Fruit fly (Drosophila melanogaster): ENCODE results near the gene Gs1l.

Gene Gs1l

DNA sequence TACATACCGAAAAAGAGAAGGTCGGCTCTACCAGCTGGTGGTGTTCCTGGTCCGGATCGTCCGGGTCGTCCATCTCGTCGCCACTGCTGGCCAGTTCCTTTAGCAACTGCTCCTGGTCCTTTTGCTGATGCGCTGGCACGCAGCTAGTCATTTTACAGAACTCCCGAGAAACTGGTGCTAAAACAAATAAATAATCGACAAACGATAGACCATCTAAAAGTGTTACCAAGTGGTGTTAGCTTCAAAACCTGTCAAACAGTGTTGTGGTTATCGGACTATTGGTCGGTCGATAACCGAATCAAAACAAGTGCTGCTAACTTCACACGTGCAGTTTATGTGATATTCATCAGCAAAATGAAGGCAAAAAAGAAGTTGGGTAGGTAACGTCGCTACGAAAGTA, 12.2 kb downstream of the Gs1l start, which contains the start of the genes morgue and Elp3:
morgue (minus strand) TSS at position 224 of the 400 bp plus-strand sequence.
Elp3 (plus strand) TSS at position 276 of the 400 bp plus-strand sequence.
- TF ChIP-seq h (optimal IDR thresholded peaks at IDR 0.05) = no peak
- no peak for TF ChIP-seq Myc (optimal IDR thresholded peaks at IDR 0.05)
- no peak for TF ChIP-seq psq (optimal IDR thresholded peaks at IDR 0.05)
- TF ChIP-seq insv (optimal IDR thresholded peaks at IDR 0.05) = no peak
- no peak for TF ChIP-seq Sin3A (optimal IDR thresholded peaks at IDR 0.05)
- no peak for TF ChIP-seq ttk (optimal IDR thresholded peaks at IDR 0.05)

DNA sequence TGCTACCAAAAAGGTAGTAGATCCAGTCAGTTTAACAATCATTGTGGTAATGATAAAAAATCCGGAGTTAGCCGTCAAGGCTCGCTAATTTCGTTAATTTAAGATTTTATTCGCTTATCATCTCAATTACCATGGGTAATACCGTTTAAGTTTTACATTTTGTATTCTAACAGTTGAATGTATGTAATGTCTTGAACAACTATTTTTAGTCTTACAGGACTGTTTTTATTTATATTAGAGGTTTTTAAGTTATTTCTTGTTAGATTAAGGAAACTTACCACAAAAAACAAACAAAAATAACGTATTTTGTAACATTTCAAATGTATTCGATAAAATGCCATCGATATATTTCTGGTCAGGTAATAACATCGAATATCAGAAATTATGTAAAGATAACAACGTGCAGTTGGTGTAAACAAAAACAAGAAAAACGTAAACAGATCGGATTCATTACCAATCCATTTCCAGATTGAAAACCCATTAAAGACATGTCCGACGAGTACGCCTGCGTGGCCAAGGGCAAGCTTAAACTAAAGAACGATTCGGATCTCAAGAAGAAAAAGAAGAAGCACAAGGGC, 14.5 kb downstream of the Gs1l start, which contains the start of the genes Sfp24F and CG15432:
Sfp24F (minus strand) TSS at position 51 of the 578 bp plus-strand sequence.
CG15432 (plus strand) TSS at position 311 of the 578 bp plus-strand sequence.
- no peak for TF ChIP-seq h (optimal IDR thresholded peaks at IDR 0.05)
- no peak for TF ChIP-seq psq (optimal IDR thresholded peaks at IDR 0.05)
- no peak for TF ChIP-seq Sin3A (optimal IDR thresholded peaks at IDR 0.05)
- no peak for TF ChIP-seq insv (optimal IDR thresholded peaks at IDR 0.05)
- no peak for TF ChIP-seq Myc (optimal IDR thresholded peaks at IDR 0.05)
- no peak for TF ChIP-seq ttk (optimal IDR thresholded peaks at IDR 0.05)

DNA sequence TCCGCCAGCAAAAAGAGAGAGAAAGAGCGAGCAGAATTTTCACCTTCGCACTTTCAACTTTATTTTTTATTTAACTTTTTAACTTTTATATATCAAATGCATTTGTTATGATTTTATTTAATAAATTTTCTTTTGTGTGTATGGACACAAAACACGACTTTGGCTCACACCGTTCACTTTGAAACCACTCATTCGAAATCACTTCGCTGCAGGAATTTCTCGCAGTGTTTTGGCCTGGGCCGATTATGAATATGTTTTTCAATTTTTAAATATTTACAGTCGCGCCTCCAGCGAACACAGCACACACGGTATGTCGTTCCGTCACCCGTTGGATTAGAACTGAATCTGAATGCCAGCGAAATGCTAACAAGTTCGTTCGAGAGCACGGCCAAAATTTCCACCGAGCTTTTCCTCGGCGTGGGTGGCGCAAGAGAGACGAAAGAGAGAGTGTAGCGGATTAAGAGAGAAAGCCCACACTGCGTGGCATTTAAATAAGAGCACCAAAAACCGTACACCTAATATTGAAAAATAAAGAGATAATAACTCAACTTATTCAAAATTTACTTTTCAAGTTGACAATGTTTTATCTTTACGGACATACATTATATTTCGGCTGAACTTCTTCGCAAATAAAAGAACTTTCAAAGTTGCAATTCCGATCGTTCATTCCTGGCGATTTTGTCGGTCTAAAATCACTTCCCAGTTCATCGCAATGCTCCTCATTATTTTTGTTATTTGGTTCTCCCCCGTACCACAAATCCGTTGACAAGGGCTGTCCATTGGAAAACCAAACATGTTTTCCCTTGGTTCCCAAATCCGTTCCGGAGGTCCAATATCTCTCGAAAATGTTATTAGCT, 15.5 kb downstream of the Gs1l start, which contains the start of gene CG15431:
CG15431 (minus strand) TSS at position 402 of the 857 bp plus-strand sequence.
- no peak for TF ChIP-seq Myc (optimal IDR thresholded peaks at IDR 0.05)
- TF ChIP-seq h (optimal IDR thresholded peaks at IDR 0.05) = no peak
- TF ChIP-seq psq (optimal IDR thresholded peaks at IDR 0.05) = no peak
- no peak for TF ChIP-seq ttk (optimal IDR thresholded peaks at IDR 0.05)
- no peak for TF ChIP-seq Sin3A (optimal IDR thresholded peaks at IDR 0.05)
- TF ChIP-seq insv (optimal IDR thresholded peaks at IDR 0.05) = no peak

dm6 chr2L:4437487-4437886, 19.1 kb downstream of the Gs1l start, which contains the start of gene CG43056:
TSS of gene CG43056 (plus strand) at chr2L:4437787.
- TF ChIP-seq ttk (optimal IDR thresholded peaks at IDR 0.05) (no peak), Sin3A (optimal IDR thresholded peaks at IDR 0.05) (no peak), Myc (optimal IDR thresholded peaks at IDR 0.05) (no peak)

- TF ChIP-seq h (optimal IDR thresholded peaks at IDR 0.05) (no peak), psq (optimal IDR thresholded peaks at IDR 0.05) (no peak), Myc (optimal IDR thresholded peaks at IDR 0.05) (no peak), Sin3A (optimal IDR thresholded peaks at IDR 0.05) (no peak), ttk (optimal IDR thresholded peaks at IDR 0.05) (no peak), insv (optimal IDR thresholded peaks at IDR 0.05) (no peak)
Observed at dm6 chr2L:4433608-4434007, 23.0 kb downstream of the Gs1l start, which contains the start of the genes CG34177 and CG34178. TSS of gene CG34177 (plus strand) at chr2L:4433908. TSS of gene CG34178 (plus strand) at chr2L:4433908.

- TF ChIP-seq insv (optimal IDR thresholded peaks at IDR 0.05) = no peak
- TF ChIP-seq h (optimal IDR thresholded peaks at IDR 0.05) = no peak
- no peak for TF ChIP-seq Myc (optimal IDR thresholded peaks at IDR 0.05)
Observed at dm6 chr2L:4422154-4422553, 34.5 kb downstream of the Gs1l start.

DNA sequence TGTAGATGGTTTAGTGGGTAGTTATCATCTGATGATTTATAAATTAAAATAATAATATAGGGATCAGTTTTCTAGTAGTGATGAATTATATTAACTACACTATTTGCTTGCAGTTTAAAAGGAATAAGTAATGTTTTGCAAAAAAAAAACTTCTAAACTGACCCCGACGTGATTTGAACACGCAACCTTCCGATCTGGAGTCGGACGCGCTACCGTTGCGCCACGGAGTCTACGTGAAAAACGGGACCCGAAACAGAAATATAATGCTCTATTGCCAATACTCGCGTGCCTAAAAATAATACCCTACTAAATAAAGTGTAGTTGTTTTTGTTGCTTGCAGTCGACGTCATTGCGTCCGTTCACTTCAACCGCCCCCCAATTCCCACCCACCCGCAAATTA, 37.8 kb downstream of the Gs1l start:
- TF ChIP-seq Myc (optimal IDR thresholded peaks at IDR 0.05) (no peak), insv (optimal IDR thresholded peaks at IDR 0.05) (no peak), Sin3A (optimal IDR thresholded peaks at IDR 0.05) (no peak), ttk (optimal IDR thresholded peaks at IDR 0.05) (no peak), h (optimal IDR thresholded peaks at IDR 0.05) (no peak)

DNA sequence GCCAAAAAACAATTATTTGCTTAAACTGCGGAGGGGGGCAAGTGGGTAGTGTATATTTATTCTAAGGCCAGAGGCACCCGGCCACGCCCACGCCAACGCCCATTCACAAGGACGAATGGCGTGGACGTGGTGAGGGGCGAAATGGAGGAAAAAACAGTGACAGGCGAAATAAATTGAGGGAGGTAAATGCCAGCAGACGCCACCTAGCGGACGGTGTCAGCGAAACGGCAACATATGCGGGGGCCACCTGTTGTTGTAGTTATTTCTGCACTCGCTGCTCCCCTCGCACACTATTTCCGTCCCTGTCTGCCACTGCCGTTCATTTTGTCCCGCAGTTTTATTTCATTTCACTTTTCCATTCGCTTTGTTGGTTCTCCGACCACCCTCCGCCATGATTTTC, 38.6 kb downstream of the Gs1l start:
- TF ChIP-seq Myc (optimal IDR thresholded peaks at IDR 0.05) (no peak), h (optimal IDR thresholded peaks at IDR 0.05) (no peak), ttk (optimal IDR thresholded peaks at IDR 0.05) (no peak), insv (optimal IDR thresholded peaks at IDR 0.05) (no peak), Sin3A (optimal IDR thresholded peaks at IDR 0.05) (no peak), psq (optimal IDR thresholded peaks at IDR 0.05) (no peak)

DNA sequence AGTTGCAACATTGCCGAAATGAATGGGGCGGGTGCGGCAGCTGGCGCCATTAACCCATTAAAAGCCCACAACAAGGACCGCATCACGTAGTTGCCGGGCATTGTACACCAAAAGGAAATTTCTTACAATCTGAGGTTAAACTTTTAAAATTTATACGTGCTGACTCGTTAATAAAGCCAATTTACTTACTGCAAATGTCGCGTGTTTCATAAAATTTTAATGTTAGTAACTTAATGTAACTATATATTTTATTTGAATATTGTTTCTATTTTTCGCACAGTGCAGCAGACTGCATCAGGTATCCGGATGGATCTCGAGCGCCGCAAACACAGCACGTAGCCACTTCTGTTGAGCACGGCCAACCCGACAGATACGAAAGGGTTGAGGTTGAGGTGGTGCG, 39.7 kb downstream of the Gs1l start:
- no peak for TF ChIP-seq psq (optimal IDR thresholded peaks at IDR 0.05)
- no peak for TF ChIP-seq insv (optimal IDR thresholded peaks at IDR 0.05)
- TF ChIP-seq Sin3A (optimal IDR thresholded peaks at IDR 0.05) = no peak
- no peak for TF ChIP-seq ttk (optimal IDR thresholded peaks at IDR 0.05)
- no peak for TF ChIP-seq h (optimal IDR thresholded peaks at IDR 0.05)
- TF ChIP-seq Myc (optimal IDR thresholded peaks at IDR 0.05) = no peak

DNA sequence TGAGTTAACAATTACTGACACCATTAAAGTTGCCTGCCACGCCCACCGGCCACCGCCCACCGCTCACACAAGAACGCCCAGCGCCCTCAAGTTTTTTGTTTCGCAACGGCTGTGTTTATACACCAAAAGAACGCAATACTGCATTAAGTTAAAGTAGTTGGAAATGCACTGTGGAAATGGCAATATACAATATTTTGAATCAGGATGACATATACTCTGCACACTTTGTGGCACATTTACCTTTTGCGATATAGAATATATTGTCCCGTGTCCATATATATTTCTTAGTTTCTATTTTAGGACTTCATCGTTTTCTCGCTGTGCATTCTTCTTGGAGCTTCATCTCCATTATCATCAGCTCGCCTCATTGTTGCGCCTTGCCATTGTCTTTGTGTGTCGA, 40.5 kb downstream of the Gs1l start:
- TF ChIP-seq psq (optimal IDR thresholded peaks at IDR 0.05) (no peak), Sin3A (optimal IDR thresholded peaks at IDR 0.05) (no peak), Myc (optimal IDR thresholded peaks at IDR 0.05) (no peak), h (optimal IDR thresholded peaks at IDR 0.05) (no peak), ttk (optimal IDR thresholded peaks at IDR 0.05) (no peak), insv (optimal IDR thresholded peaks at IDR 0.05) (no peak)

DNA sequence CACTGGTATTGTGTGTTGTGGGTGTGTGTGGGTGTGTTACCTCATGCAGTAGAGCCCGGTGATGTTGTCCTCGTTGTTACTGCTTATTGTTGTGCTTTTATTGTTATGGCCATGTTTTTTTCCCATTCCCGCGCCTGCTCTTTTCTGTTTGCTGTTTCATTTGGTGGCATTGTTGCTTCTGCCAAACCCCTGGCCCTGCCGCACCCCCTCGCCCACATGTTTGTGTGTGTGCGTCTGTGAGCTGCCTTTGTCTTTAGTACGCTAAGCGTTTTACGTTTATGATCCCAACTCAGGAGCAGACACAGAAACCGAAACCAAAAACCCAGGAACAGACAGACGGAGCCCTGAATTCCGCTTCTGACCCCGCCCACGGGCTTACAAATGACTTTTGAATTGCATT, 42.5 kb downstream of the Gs1l start:
- TF ChIP-seq Myc (optimal IDR thresholded peaks at IDR 0.05) (no peak), Sin3A (optimal IDR thresholded peaks at IDR 0.05) (no peak), ttk (optimal IDR thresholded peaks at IDR 0.05) (no peak), insv (optimal IDR thresholded peaks at IDR 0.05) (no peak), psq (optimal IDR thresholded peaks at IDR 0.05) (no peak), h (optimal IDR thresholded peaks at IDR 0.05) (no peak)

DNA sequence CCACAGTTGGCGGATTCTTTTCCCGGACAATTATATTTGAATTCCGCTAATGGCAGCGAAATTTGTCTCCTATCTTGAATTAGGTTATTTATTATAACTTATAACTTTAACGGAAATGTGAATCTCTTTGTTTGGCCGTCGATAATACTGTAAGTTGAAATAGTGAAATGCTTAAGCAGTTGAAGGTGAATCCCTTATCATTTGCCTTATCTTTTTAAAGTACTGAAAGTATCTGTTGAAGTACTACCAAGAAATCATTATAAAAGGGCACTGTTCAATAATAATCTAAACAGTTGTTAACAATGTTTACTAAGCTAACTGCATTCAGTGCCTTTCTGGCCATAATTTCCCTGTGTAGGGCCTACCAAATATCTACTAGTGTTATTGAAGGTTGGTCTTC, 45.8 kb downstream of the Gs1l start, which contains the start of gene CG43055:
CG43055 (plus strand) TSS at position 301 of the 400 bp plus-strand sequence.
- TF ChIP-seq Myc (optimal IDR thresholded peaks at IDR 0.05) = no peak
- no peak for TF ChIP-seq ttk (optimal IDR thresholded peaks at IDR 0.05)
- TF ChIP-seq insv (optimal IDR thresholded peaks at IDR 0.05) = no peak
- TF ChIP-seq psq (optimal IDR thresholded peaks at IDR 0.05) = no peak
- TF ChIP-seq Sin3A (optimal IDR thresholded peaks at IDR 0.05) = no peak
- no peak for TF ChIP-seq h (optimal IDR thresholded peaks at IDR 0.05)

Measured in Kc167 (cell line).